Fruit fly (Drosophila melanogaster) whole organism, embryonic: ENCODE results near the gene nod.

ENCODE experiments used
- Aef1 ChIP-seq: fragments of 200-800 bp; sonication (Bioruptor generic); IDR thresholded peaks from 3 replicates; pipeline ENCODE4 v1.3.6; 2022; ENCODE audit warnings: missing biosample characterization, missing genetic modification characterization
- BEAF-32 ChIP-seq: fragments of 200-800 bp; sonication (Bioruptor generic); optimal IDR thresholded peaks from 3 replicates; lab custom pipeline; 2017; ENCODE audit warnings: missing biosample characterization, missing genetic modification characterization, mild to moderate bottlenecking, moderate library complexity, missing genetic modification reagents
- Bdp1 ChIP-seq: fragments of 200-800 bp; sonication (Bioruptor generic); optimal IDR thresholded peaks from 3 replicates; lab custom pipeline; 2016; ENCODE audit warnings: missing biosample characterization, missing genetic modification characterization
- CG11093 ChIP-seq: fragments of 200-800 bp; sonication (Bioruptor generic); IDR thresholded peaks from 3 replicates; pipeline ENCODE4 v1.3.6; 2022; ENCODE audit warnings: missing biosample characterization, missing genetic modification characterization
- CG11456 ChIP-seq: fragments of 200-800 bp; sonication (Bioruptor generic); IDR thresholded peaks from 3 replicates; pipeline ENCODE4 v1.3.6; 2022; ENCODE audit warnings: missing biosample characterization, missing genetic modification characterization
- CG13624 ChIP-seq: fragments of 200-800 bp; sonication (Bioruptor generic); optimal IDR thresholded peaks from 2 replicates; lab custom pipeline; 2016; ENCODE audit warnings: missing biosample characterization, missing genetic modification characterization
- CG13894 ChIP-seq: fragments of 200-800 bp; sonication (Bioruptor generic); optimal IDR thresholded peaks from 3 replicates; lab custom pipeline; 2018; ENCODE audit warnings: missing biosample characterization, mild to moderate bottlenecking, missing genetic modification characterization, moderate library complexity
- CG14014 ChIP-seq: fragments of 200-800 bp; sonication (Bioruptor generic); IDR thresholded peaks from 2 replicates; pipeline ENCODE4 v1.3.6; 2022; ENCODE audit warnings: missing biosample characterization, missing genetic modification characterization
- CG14441 ChIP-seq: fragments of 200-800 bp; sonication (Bioruptor generic); IDR thresholded peaks from 2 replicates; pipeline ENCODE4 v1.3.6; 2022; ENCODE audit warnings: missing biosample characterization, missing genetic modification characterization
- CG14710 ChIP-seq: fragments of 200-800 bp; sonication (Bioruptor generic); optimal IDR thresholded peaks from 3 replicates; lab custom pipeline; 2019; ENCODE audit warnings: missing biosample characterization, mild to moderate bottlenecking, missing genetic modification characterization, moderate library complexity
- CG15073 ChIP-seq: fragments of 200-800 bp; sonication (Bioruptor generic); optimal IDR thresholded peaks from 2 replicates; lab custom pipeline; 2016; ENCODE audit warnings: missing biosample characterization, missing genetic modification characterization
- CG15601 ChIP-seq: fragments of 200-800 bp; sonication (Bioruptor generic); optimal IDR thresholded peaks from 3 replicates; lab custom pipeline; 2019; ENCODE audit warnings: missing biosample characterization, mild to moderate bottlenecking, missing genetic modification characterization, moderate library complexity
- CG1647 ChIP-seq: fragments of 200-800 bp; sonication (Bioruptor generic); optimal IDR thresholded peaks from 3 replicates; lab custom pipeline; 2016; ENCODE audit warnings: missing biosample characterization, missing genetic modification characterization
- CG17385 ChIP-seq: fragments of 200-800 bp; sonication (Bioruptor generic); optimal IDR thresholded peaks from 3 replicates; lab custom pipeline; 2018; ENCODE audit warnings: missing biosample characterization, mild to moderate bottlenecking, missing genetic modification characterization
- CG18619 ChIP-seq: fragments of 200-800 bp; sonication (Bioruptor generic); optimal IDR thresholded peaks from 3 replicates; lab custom pipeline; 2017; ENCODE audit warnings: missing biosample characterization, mild to moderate bottlenecking, missing genetic modification characterization
- CG30403 ChIP-seq: fragments of 200-800 bp; sonication (Bioruptor generic); optimal IDR thresholded peaks from 3 replicates; lab custom pipeline; 2016; ENCODE audit warnings: missing biosample characterization, missing genetic modification characterization
- CG42726 ChIP-seq: fragments of 200-800 bp; sonication (Bioruptor generic); IDR thresholded peaks from 2 replicates; pipeline ENCODE4 v1.3.6; 2022; ENCODE audit warnings: missing biosample characterization, missing genetic modification characterization; ENCODE audit not compliant: partially characterized antibody
- CG4328 ChIP-seq: fragments of 200-800 bp; sonication (Bioruptor generic); optimal IDR thresholded peaks from 3 replicates; lab custom pipeline; 2017; ENCODE audit warnings: missing biosample characterization, missing genetic modification reagents, missing genetic modification characterization
- CG4360 ChIP-seq: fragments of 200-800 bp; sonication (Bioruptor generic); IDR thresholded peaks from 2 replicates; pipeline ENCODE4 v1.3.6; 2022; ENCODE audit warnings: missing biosample characterization, missing genetic modification characterization
- CG4617 ChIP-seq: fragments of 200-800 bp; sonication (Bioruptor generic); optimal IDR thresholded peaks from 3 replicates; lab custom pipeline; 2016; ENCODE audit warnings: missing biosample characterization, missing genetic modification characterization, borderline replicate concordance
- CG6854 ChIP-seq: fragments of 200-800 bp; sonication (Bioruptor generic); optimal IDR thresholded peaks from 3 replicates; lab custom pipeline; 2017; ENCODE audit warnings: missing biosample characterization, mild to moderate bottlenecking, missing genetic modification characterization
- CG7839 ChIP-seq: fragments of 200-800 bp; sonication (Bioruptor generic); optimal IDR thresholded peaks from 3 replicates; lab custom pipeline; 2018; ENCODE audit warnings: missing biosample characterization, mild to moderate bottlenecking, missing genetic modification characterization, moderate library complexity
- CG8359 ChIP-seq: fragments of 200-800 bp; sonication (Bioruptor generic); optimal IDR thresholded peaks from 2 replicates; lab custom pipeline; 2017; ENCODE audit warnings: missing biosample characterization, mild to moderate bottlenecking, missing genetic modification characterization, borderline replicate concordance
- CG9609 ChIP-seq: fragments of 200-800 bp; sonication (Bioruptor generic); optimal IDR thresholded peaks from 3 replicates; lab custom pipeline; 2016; ENCODE audit warnings: missing biosample characterization, missing genetic modification characterization
- Fer2 ChIP-seq: fragments of 200-800 bp; sonication (Bioruptor generic); optimal IDR thresholded peaks from 2 replicates; lab custom pipeline; 2018; ENCODE audit warnings: missing biosample characterization, mild to moderate bottlenecking, missing genetic modification characterization, moderate library complexity
- HLH4C ChIP-seq: fragments of 200-800 bp; sonication (Bioruptor generic); IDR thresholded peaks from 3 replicates; pipeline ENCODE4 v1.3.6; 2022; ENCODE audit warnings: missing biosample characterization, missing genetic modification characterization; ENCODE audit not compliant: partially characterized antibody
- Meics ChIP-seq: fragments of 200-800 bp; sonication (Bioruptor generic); optimal IDR thresholded peaks from 2 replicates; lab custom pipeline; 2017; ENCODE audit warnings: missing biosample characterization, mild to moderate bottlenecking, missing genetic modification characterization
- Opbp ChIP-seq: fragments of 200-800 bp; sonication (Bioruptor generic); IDR thresholded peaks from 3 replicates; pipeline ENCODE4 v1.3.6; 2022; ENCODE audit warnings: missing biosample characterization, missing genetic modification characterization; ENCODE audit not compliant: partially characterized antibody
- Ptx1 ChIP-seq: fragments of 200-800 bp; sonication (Bioruptor generic); IDR thresholded peaks from 2 replicates; pipeline ENCODE4 v1.3.6; 2022; ENCODE audit warnings: missing biosample characterization, missing genetic modification characterization
- Sox100B ChIP-seq: fragments of 200-800 bp; sonication (Bioruptor generic); optimal IDR thresholded peaks from 3 replicates; lab custom pipeline; 2018; ENCODE audit warnings: missing biosample characterization, mild to moderate bottlenecking, missing genetic modification characterization
- Trl ChIP-seq, 3 experiments: fragments of >200 bp in 2 of 3; fragments of 200-800 bp in 1 of 3; sonication (Bioruptor generic) in 1 of 3; optimal IDR thresholded peaks; 2 replicates in 1 of 3; 3 replicates in 2 of 3; lab custom pipeline; 2016 to 2017; ENCODE audit warnings: missing biosample characterization in 1 of 3, missing genetic modification characterization in 1 of 3
- ac ChIP-seq: fragments of 200-800 bp; sonication (Bioruptor generic); optimal IDR thresholded peaks from 3 replicates; lab custom pipeline; 2017; ENCODE audit warnings: missing biosample characterization, mild to moderate bottlenecking, missing genetic modification characterization
- ash1 ChIP-seq: fragments of 200-800 bp; sonication (Bioruptor generic); optimal IDR thresholded peaks from 2 replicates; lab custom pipeline; 2018; ENCODE audit warnings: missing biosample characterization, mild to moderate bottlenecking, missing genetic modification characterization
- btn ChIP-seq: fragments of 200-800 bp; sonication (Bioruptor generic); optimal IDR thresholded peaks from 2 replicates; lab custom pipeline; 2016; ENCODE audit warnings: missing biosample characterization, missing genetic modification characterization
- crc ChIP-seq: fragments of 200-800 bp; sonication (Bioruptor generic); optimal IDR thresholded peaks from 2 replicates; lab custom pipeline; 2016; ENCODE audit warnings: missing biosample characterization, missing genetic modification characterization
- jing ChIP-seq: fragments of 200-800 bp; sonication (Bioruptor generic); optimal IDR thresholded peaks from 2 replicates; lab custom pipeline; 2018; ENCODE audit warnings: missing biosample characterization, mild to moderate bottlenecking, missing genetic modification characterization
- kay ChIP-seq: fragments of 200-800 bp; sonication (Bioruptor generic); optimal IDR thresholded peaks from 2 replicates; lab custom pipeline; 2016; ENCODE audit warnings: missing biosample characterization, missing genetic modification characterization
- lilli ChIP-seq: fragments of 200-800 bp; sonication (Bioruptor generic); optimal IDR thresholded peaks from 3 replicates; lab custom pipeline; 2016; ENCODE audit warnings: missing biosample characterization, missing genetic modification characterization
- mam ChIP-seq: fragments of 200-800 bp; sonication (Bioruptor generic); optimal IDR thresholded peaks from 3 replicates; lab custom pipeline; 2016; ENCODE audit warnings: missing biosample characterization, missing genetic modification characterization
- nerfin-1 ChIP-seq: fragments of 200-800 bp; sonication (Bioruptor generic); optimal IDR thresholded peaks from 3 replicates; lab custom pipeline; 2019; ENCODE audit warnings: missing biosample characterization, mild to moderate bottlenecking, missing genetic modification characterization, moderate library complexity
- otp ChIP-seq: fragments of 200-800 bp; sonication (Bioruptor generic); IDR thresholded peaks from 3 replicates; pipeline ENCODE4, ENCODE4 v1.3.6; 2022; ENCODE audit warnings: missing biosample characterization, missing genetic modification characterization
- pzg ChIP-seq: fragments of 200-800 bp; sonication (Bioruptor generic); optimal IDR thresholded peaks from 3 replicates; lab custom pipeline; 2018; ENCODE audit warnings: missing biosample characterization, mild to moderate bottlenecking, missing genetic modification characterization, moderate library complexity
- repo ChIP-seq: fragments of 200-800 bp; sonication (Bioruptor generic); optimal IDR thresholded peaks from 2 replicates; lab custom pipeline; 2016; ENCODE audit warnings: missing biosample characterization, missing genetic modification characterization
- shn ChIP-seq: fragments of 200-800 bp; sonication (Bioruptor generic); optimal IDR thresholded peaks from 3 replicates; lab custom pipeline; 2016; ENCODE audit warnings: missing biosample characterization, missing genetic modification characterization
- sna ChIP-seq: fragments of 200-800 bp; sonication (Bioruptor generic); IDR thresholded peaks from 2 replicates; pipeline ENCODE4 v1.3.6; 2022; ENCODE audit warnings: missing biosample characterization, missing genetic modification characterization; ENCODE audit not compliant: partially characterized antibody
- stc ChIP-seq: fragments of 200-800 bp; sonication (Bioruptor generic); IDR thresholded peaks from 2 replicates; pipeline ENCODE4 v1.3.6; 2022; ENCODE audit warnings: missing biosample characterization, missing genetic modification characterization
- stwl ChIP-seq: fragments of 200-800 bp; sonication (Bioruptor generic); optimal IDR thresholded peaks from 3 replicates; lab custom pipeline; 2018; ENCODE audit warnings: missing biosample characterization, mild to moderate bottlenecking, missing genetic modification characterization, moderate library complexity
- tna ChIP-seq: fragments of 200-800 bp; sonication (Bioruptor generic); IDR thresholded peaks from 2 replicates; pipeline ENCODE4 v1.3.6; 2022; ENCODE audit warnings: missing biosample characterization, missing genetic modification characterization; ENCODE audit not compliant: partially characterized antibody

The nod gene

DNA sequence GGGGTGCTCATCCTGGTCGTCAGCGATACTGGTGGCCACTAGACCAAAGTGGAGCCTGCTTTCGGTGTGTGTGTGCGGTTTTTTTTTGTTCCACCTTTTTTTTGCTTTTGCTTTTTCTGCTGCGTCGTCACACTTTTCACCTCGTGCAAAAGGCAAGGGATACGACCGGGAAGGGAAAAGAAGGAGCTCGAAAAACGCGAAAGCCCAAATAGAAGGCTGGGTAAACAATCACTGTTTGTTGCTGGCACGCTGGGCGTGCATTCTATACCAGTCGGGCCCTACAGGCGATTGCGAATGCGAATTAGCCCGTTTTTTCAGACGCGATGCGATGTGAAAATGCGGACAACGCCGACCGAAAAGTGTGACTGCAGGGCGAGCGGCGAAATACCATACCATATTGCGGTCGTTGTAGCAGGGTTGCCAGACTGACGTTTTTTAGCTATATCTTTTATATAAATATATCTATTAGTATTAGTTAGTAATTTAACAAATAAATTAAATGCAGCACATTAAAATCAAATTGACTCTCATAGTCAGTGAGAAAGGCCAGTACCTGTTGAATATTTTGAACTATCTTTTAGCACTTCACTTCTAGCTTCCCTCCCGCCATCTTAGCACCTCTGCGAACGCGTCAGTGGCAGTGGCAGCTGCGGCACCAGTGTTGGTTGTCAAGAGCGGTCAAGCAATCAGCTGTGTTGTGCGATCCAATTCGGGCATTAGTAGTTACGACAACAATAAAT lies 10.4 kb upstream of the nod start, which contains the start of the genes Polr2A and CG11699 (continued):
- no peak for TF ChIP-seq otp (GFP tag; lab: Robert Waterston, UW)
- TF ChIP-seq stwl = peak; percentile 44
- no peak for TF ChIP-seq ash1 (GFP tag; lab: Kevin White, UChicago)
- TF ChIP-seq jing = no peak
- TF ChIP-seq CG42726 (GFP tag; lab: Robert Waterston, UW) = no peak
- peak; percentile 23; the same call in 1 of the 2 replicates for TF ChIP-seq CG14441 (GFP tag; lab: Robert Waterston, UW)
- peak; percentile 49 for TF ChIP-seq BEAF-32
- no peak for TF ChIP-seq CG6854
- peak; percentile 21 for TF ChIP-seq mam (GFP tag; lab: Kevin White, UChicago)
- TF ChIP-seq Fer2 (tag; lab: Kevin White, UChicago) = no peak
- no peak for TF ChIP-seq CG9609 (GFP tag; lab: Kevin White, UChicago)
- peak; percentile 53 for TF ChIP-seq CG13894
- peak; percentile 71 for TF ChIP-seq pzg (GFP tag; lab: Kevin White, UChicago)
- TF ChIP-seq Meics (GFP tag; lab: Kevin White, UChicago) = peak; percentile 44
- peak; percentile 38; the same call in 2 of the 3 replicates for TF ChIP-seq Aef1 (GFP tag; lab: Robert Waterston, UW)
- no peak for TF ChIP-seq shn (GFP tag; lab: Kevin White, UChicago)
- no peak for TF ChIP-seq CG4328
- TF ChIP-seq Sox100B = no peak
- TF ChIP-seq CG4360 (GFP tag; lab: Robert Waterston, UW) = no peak
- no peak for TF ChIP-seq kay (GFP tag; lab: Kevin White, UChicago)
- TF ChIP-seq CG15073 = no peak
- TF ChIP-seq tna (GFP tag; lab: Robert Waterston, UW) = peak; percentile 23; the same call in 1 of the 2 replicates
- no peak for TF ChIP-seq CG18619 (GFP tag; lab: Kevin White, UChicago)
- TF ChIP-seq crc (GFP tag; lab: Kevin White, UChicago) = no peak
- peak; percentile 73 for TF ChIP-seq CG14710 (tag; lab: Kevin White, UChicago)
- TF ChIP-seq CG11093 (GFP tag; lab: Robert Waterston, UW) = no peak
- TF ChIP-seq CG14014 (GFP tag; lab: Robert Waterston, UW) = no peak
- no peak for TF ChIP-seq btn
- no peak for TF ChIP-seq HLH4C (GFP tag; lab: Robert Waterston, UW)
- 0 out of 2 replicates have a peak, but pooled peaks have one; percentile 27 for TF ChIP-seq sna (GFP tag; lab: Robert Waterston, UW)
- TF ChIP-seq CG4617 = peak; percentile 42
- no peak for TF ChIP-seq Bdp1 (GFP tag; lab: Kevin White, UChicago)
- TF ChIP-seq CG1647 (GFP tag; lab: Kevin White, UChicago) = no peak
- TF ChIP-seq Ptx1 (GFP tag; lab: Robert Waterston, UW) = peak; percentile 36; the same call in 1 of the 2 replicates
- peak; percentile 5 for TF ChIP-seq CG8359
- TF ChIP-seq Trl (optimal IDR thresholded peaks at IDR 0.05; lab: Kevin White, UChicago) = no peak
- TF ChIP-seq Trl (GFP tag; optimal IDR thresholded peaks at IDR 0.05; lab: Kevin White, UChicago) = peak; percentile 6
- peak; percentile 41 for TF ChIP-seq lilli
- TF ChIP-seq nerfin-1 (tag; lab: Kevin White, UChicago) = peak; percentile 34
- TF ChIP-seq Opbp = 0 out of 3 replicates have a peak, but pooled peaks have one; percentile 29
- no peak for TF ChIP-seq ac (GFP tag; lab: Kevin White, UChicago)
- no peak for TF ChIP-seq stc
- TF ChIP-seq CG11456 (GFP tag; lab: Robert Waterston, UW) = no peak
- TF ChIP-seq CG17385 (GFP tag; lab: Kevin White, UChicago) = no peak
- TF ChIP-seq CG30403 (GFP tag; lab: Kevin White, UChicago) = peak; percentile 57
- TF ChIP-seq CG7839 = no peak
- no peak for TF ChIP-seq repo (GFP tag; lab: Kevin White, UChicago)
- TF ChIP-seq CG15601 = peak; percentile 39
- no peak for TF ChIP-seq CG13624 (GFP tag; lab: Kevin White, UChicago)
